Worm (Caenorhabditis elegans): ENCODE data around the gene lsm-4.

DNA sequence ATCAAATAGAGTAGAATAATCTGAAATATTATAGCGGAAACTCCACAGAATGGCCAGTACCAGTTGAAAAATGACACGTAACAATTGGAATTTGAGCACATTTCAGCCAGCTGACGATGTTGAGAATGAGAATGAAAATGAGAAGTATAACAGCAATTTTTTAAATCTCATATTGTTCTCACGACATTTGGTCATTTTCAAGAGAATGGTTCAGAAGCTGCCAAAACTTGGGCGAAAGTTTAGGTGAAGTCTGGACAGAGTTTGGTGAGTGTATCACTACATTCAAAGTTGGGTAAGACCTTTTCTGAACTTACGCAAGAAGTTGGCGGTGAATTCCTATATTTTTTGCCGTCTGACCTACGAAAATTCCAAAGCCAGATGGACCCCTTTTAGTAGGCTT lies 48.0 kb downstream of the lsm-4 start, which contains the start of gene srd-58:
- no peak for TF ChIP-seq hlh-15 (tag; optimal IDR thresholded peaks at IDR 0.05)
- no peak for TF ChIP-seq ceh-14 (tag; optimal IDR thresholded peaks at IDR 0.05)
- TF ChIP-seq pat-9 (tag; optimal IDR thresholded peaks at IDR 0.05) = no peak
- TF ChIP-seq pha-2 (tag; optimal IDR thresholded peaks at IDR 0.05) = no peak
- TF ChIP-seq elt-2 (tag; optimal IDR thresholded peaks at IDR 0.05) = no peak
- TF ChIP-seq ahr-1 (tag; optimal IDR thresholded peaks at IDR 0.05) = no peak
- TF ChIP-seq madf-2 (tag; optimal IDR thresholded peaks at IDR 0.05) = no peak
- TF ChIP-seq nhr-232 (tag; optimal IDR thresholded peaks at IDR 0.05) = no peak
- no peak for TF ChIP-seq pax-1 (tag; optimal IDR thresholded peaks at IDR 0.05)
- no peak for TF ChIP-seq ztf-16 (tag; optimal IDR thresholded peaks at IDR 0.05)

Measured in whole organism, late embryonic.